Fruit fly (Drosophila melanogaster) whole organism, embryonic: ENCODE measurements around the gene CG31139.

Source experiments
- Ada2b ChIP-seq: fragments of 200-800 bp; sonication (Bioruptor generic); IDR thresholded peaks from 2 replicates; pipeline ENCODE4 v1.3.6; 2022; ENCODE audit warnings: missing biosample characterization, missing genetic modification characterization
- Awh ChIP-seq: fragments of 200-800 bp; sonication (Bioruptor generic); IDR thresholded peaks from 2 replicates; pipeline ENCODE4, ENCODE4 v1.3.6; 2022; ENCODE audit warnings: missing biosample characterization, missing genetic modification characterization
- C15 ChIP-seq: fragments of 200-800 bp; sonication (Bioruptor generic); IDR thresholded peaks from 3 replicates; pipeline ENCODE4 v1.3.6; 2022; ENCODE audit warnings: missing biosample characterization, missing genetic modification characterization
- CG10462 ChIP-seq: fragments of 200-800 bp; sonication (Bioruptor generic); optimal IDR thresholded peaks from 2 replicates; lab custom pipeline; 2016; ENCODE audit warnings: missing biosample characterization, missing genetic modification characterization
- CG11247 ChIP-seq: fragments of 200-800 bp; sonication (Bioruptor generic); IDR thresholded peaks from 2 replicates; pipeline ENCODE4 v1.3.6; 2022; ENCODE audit warnings: missing biosample characterization, missing genetic modification characterization
- CG11723 ChIP-seq: fragments of 200-800 bp; sonication (Bioruptor generic); optimal IDR thresholded peaks from 2 replicates; lab custom pipeline; 2017; ENCODE audit warnings: missing biosample characterization, mild to moderate bottlenecking, missing genetic modification characterization
- CG13123 ChIP-seq: fragments of 200-800 bp; sonication (Bioruptor generic); optimal IDR thresholded peaks from 2 replicates; lab custom pipeline; 2016; ENCODE audit warnings: missing biosample characterization, missing genetic modification characterization
- CG15269 ChIP-seq: fragments of 200-800 bp; sonication (Bioruptor generic); optimal IDR thresholded peaks from 2 replicates; lab custom pipeline; 2018; ENCODE audit warnings: missing biosample characterization, mild to moderate bottlenecking, missing genetic modification characterization, moderate library complexity
- CG1603 ChIP-seq: fragments of 200-800 bp; sonication (Bioruptor generic); optimal IDR thresholded peaks from 2 replicates; lab custom pipeline; 2019; ENCODE audit warnings: missing biosample characterization, mild to moderate bottlenecking, missing genetic modification characterization, moderate library complexity
- CG16815 ChIP-seq: fragments of 200-800 bp; sonication (Bioruptor generic); optimal IDR thresholded peaks from 3 replicates; lab custom pipeline; 2017; ENCODE audit warnings: missing biosample characterization, mild to moderate bottlenecking, missing genetic modification characterization
- CG17186 ChIP-seq: fragments of 200-800 bp; sonication (Bioruptor generic); optimal IDR thresholded peaks from 3 replicates; lab custom pipeline; 2017; ENCODE audit warnings: missing biosample characterization, missing genetic modification reagents, missing genetic modification characterization
- CG18476 ChIP-seq: fragments of 200-800 bp; sonication (Bioruptor generic); optimal IDR thresholded peaks from 2 replicates; lab custom pipeline; 2016; ENCODE audit warnings: missing biosample characterization, mild to moderate bottlenecking, missing genetic modification characterization
- CG30403 ChIP-seq: fragments of 200-800 bp; sonication (Bioruptor generic); optimal IDR thresholded peaks from 3 replicates; lab custom pipeline; 2016; ENCODE audit warnings: missing biosample characterization, missing genetic modification characterization
- CG4328 ChIP-seq: fragments of 200-800 bp; sonication (Bioruptor generic); optimal IDR thresholded peaks from 3 replicates; lab custom pipeline; 2017; ENCODE audit warnings: missing biosample characterization, missing genetic modification reagents, missing genetic modification characterization
- CG4617 ChIP-seq: fragments of 200-800 bp; sonication (Bioruptor generic); optimal IDR thresholded peaks from 3 replicates; lab custom pipeline; 2016; ENCODE audit warnings: missing biosample characterization, missing genetic modification characterization, borderline replicate concordance
- CG6175 ChIP-seq: fragments of 200-800 bp; sonication (Bioruptor generic); IDR thresholded peaks from 3 replicates; pipeline ENCODE4 v1.3.6; 2022; ENCODE audit warnings: missing biosample characterization, missing genetic modification characterization
- CG8359 ChIP-seq: fragments of 200-800 bp; sonication (Bioruptor generic); optimal IDR thresholded peaks from 2 replicates; lab custom pipeline; 2017; ENCODE audit warnings: missing biosample characterization, mild to moderate bottlenecking, missing genetic modification characterization, borderline replicate concordance
- CG8944 ChIP-seq: fragments of 200-800 bp; sonication (Bioruptor generic); optimal IDR thresholded peaks from 3 replicates; lab custom pipeline; 2016; ENCODE audit warnings: missing biosample characterization, missing genetic modification characterization
- CG9876 ChIP-seq: fragments of 200-800 bp; sonication (Bioruptor generic); optimal IDR thresholded peaks from 2 replicates; lab custom pipeline; 2016; ENCODE audit warnings: missing biosample characterization, missing genetic modification characterization
- Camta ChIP-seq: fragments of 200-800 bp; sonication (Bioruptor generic); optimal IDR thresholded peaks from 2 replicates; lab custom pipeline; 2016; ENCODE audit warnings: missing biosample characterization, missing genetic modification characterization
- Dbx ChIP-seq: fragments of 200-800 bp; sonication (Bioruptor generic); IDR thresholded peaks from 3 replicates; pipeline ENCODE4 v1.3.6; 2022; ENCODE audit warnings: missing biosample characterization, missing genetic modification characterization
- E2f2 ChIP-seq: fragments of 200-800 bp; sonication (Bioruptor generic); IDR thresholded peaks from 2 replicates; pipeline ENCODE4 v1.3.6; 2022; ENCODE audit warnings: missing biosample characterization, missing genetic modification characterization
- Fer3 ChIP-seq: fragments of 200-800 bp; sonication (Bioruptor generic); optimal IDR thresholded peaks from 2 replicates; lab custom pipeline; 2018; ENCODE audit warnings: missing biosample characterization, mild to moderate bottlenecking, missing genetic modification characterization, moderate library complexity
- H15 ChIP-seq: fragments of 200-800 bp; sonication (Bioruptor generic); IDR thresholded peaks from 3 replicates; pipeline ENCODE4 v1.3.6; 2022; ENCODE audit warnings: missing biosample characterization, missing genetic modification characterization
- HLH54F ChIP-seq: fragments of 200-800 bp; sonication (Bioruptor generic); optimal IDR thresholded peaks from 3 replicates; lab custom pipeline; 2016; ENCODE audit warnings: missing biosample characterization, missing genetic modification characterization
- Hey ChIP-seq: fragments of 200-800 bp; sonication (Bioruptor generic); optimal IDR thresholded peaks from 3 replicates; lab custom pipeline; 2018; ENCODE audit warnings: missing biosample characterization, mild to moderate bottlenecking, missing genetic modification characterization
- Lhr ChIP-seq: fragments of 200-800 bp; sonication (Bioruptor generic); optimal IDR thresholded peaks from 3 replicates; lab custom pipeline; 2017; ENCODE audit warnings: mild to moderate bottlenecking, missing biosample characterization, missing genetic modification reagents, missing genetic modification characterization
- Mad ChIP-seq: fragments of 200-800 bp; sonication (Bioruptor generic); optimal IDR thresholded peaks from 2 replicates; lab custom pipeline; 2016; ENCODE audit warnings: missing biosample characterization, missing genetic modification characterization
- NC2α ChIP-seq: fragments of 200-800 bp; sonication (Bioruptor generic); optimal IDR thresholded peaks from 2 replicates; lab custom pipeline; 2016; ENCODE audit warnings: missing biosample characterization, missing genetic modification characterization
- Neu2 ChIP-seq: fragments of 200-800 bp; sonication (Bioruptor generic); optimal IDR thresholded peaks from 3 replicates; lab custom pipeline; 2016; ENCODE audit warnings: missing biosample characterization, missing genetic modification characterization, borderline replicate concordance
- Oaz ChIP-seq: fragments of 200-800 bp; sonication (Bioruptor generic); IDR thresholded peaks from 2 replicates; pipeline ENCODE4 v1.3.6; 2022; ENCODE audit warnings: missing biosample characterization, missing genetic modification characterization
- btn ChIP-seq: fragments of 200-800 bp; sonication (Bioruptor generic); optimal IDR thresholded peaks from 2 replicates; lab custom pipeline; 2016; ENCODE audit warnings: missing biosample characterization, missing genetic modification characterization
- da ChIP-seq: fragments of 200-800 bp; sonication (Bioruptor generic); optimal IDR thresholded peaks from 2 replicates; lab custom pipeline; 2016; ENCODE audit warnings: missing biosample characterization, missing genetic modification characterization
- gce ChIP-seq: fragments of 200-800 bp; sonication (Bioruptor generic); IDR thresholded peaks from 3 replicates; pipeline ENCODE4 v1.3.6; 2022; ENCODE audit warnings: missing biosample characterization, missing genetic modification characterization
- gfzf ChIP-seq: fragments of 200-800 bp; sonication (Bioruptor generic); optimal IDR thresholded peaks from 2 replicates; lab custom pipeline; 2016; ENCODE audit warnings: missing biosample characterization, mild to moderate bottlenecking, missing genetic modification characterization, moderate library complexity
- grau ChIP-seq: fragments of 200-800 bp; optimal IDR thresholded peaks from 3 replicates; lab custom pipeline; 2019; ENCODE audit warnings: missing biosample characterization, mild to moderate bottlenecking, missing genetic modification characterization, moderate library complexity
- her ChIP-seq: fragments of 200-800 bp; sonication (Bioruptor generic); optimal IDR thresholded peaks from 2 replicates; lab custom pipeline; 2016; ENCODE audit warnings: missing biosample characterization, missing genetic modification characterization
- jumu ChIP-seq: fragments of 200-800 bp; sonication (Bioruptor generic); optimal IDR thresholded peaks from 3 replicates; lab custom pipeline; 2016; ENCODE audit warnings: missing biosample characterization, missing genetic modification characterization
- kay ChIP-seq: fragments of 200-800 bp; sonication (Bioruptor generic); optimal IDR thresholded peaks from 2 replicates; lab custom pipeline; 2016; ENCODE audit warnings: missing biosample characterization, missing genetic modification characterization
- knrl ChIP-seq: fragments of 200-800 bp; sonication (Bioruptor generic); IDR thresholded peaks from 3 replicates; pipeline ENCODE4 v1.3.6; 2022; ENCODE audit warnings: missing biosample characterization, missing genetic modification characterization; ENCODE audit not compliant: partially characterized antibody
- mam ChIP-seq: fragments of 200-800 bp; sonication (Bioruptor generic); optimal IDR thresholded peaks from 3 replicates; lab custom pipeline; 2016; ENCODE audit warnings: missing biosample characterization, missing genetic modification characterization
- nom ChIP-seq: fragments of 200-800 bp; sonication (Bioruptor generic); optimal IDR thresholded peaks from 2 replicates; lab custom pipeline; 2017; ENCODE audit warnings: missing biosample characterization, missing genetic modification characterization, mild to moderate bottlenecking, moderate library complexity, missing genetic modification reagents
- prd ChIP-seq, 3 experiments: fragments of >200 bp in 2 of 3; fragments of 200-800 bp in 1 of 3; sonication (Bioruptor generic) in 1 of 3; optimal IDR thresholded peaks in 2 of 3; IDR thresholded peaks in 1 of 3; 2 replicates in 2 of 3; 3 replicates in 1 of 3; pipeline versions ENCODE4 v1.3.6 to Lab custom; 2017 to 2022; ENCODE audit warnings: missing biosample characterization in 1 of 3, missing genetic modification characterization in 1 of 3
- sob ChIP-seq: fragments of 200-800 bp; sonication (Bioruptor generic); IDR thresholded peaks from 2 replicates; pipeline ENCODE4 v1.3.6; 2022; ENCODE audit warnings: missing biosample characterization, missing genetic modification characterization
- ssp ChIP-seq: fragments of 200-800 bp; sonication (Bioruptor generic); IDR thresholded peaks from 2 replicates; pipeline ENCODE4 v1.3.6; 2022; ENCODE audit warnings: missing biosample characterization, missing genetic modification characterization
- sug ChIP-seq: fragments of 200-800 bp; optimal IDR thresholded peaks from 2 replicates; lab custom pipeline; 2019; ENCODE audit warnings: missing biosample characterization, mild to moderate bottlenecking, missing genetic modification characterization, moderate library complexity
- tup ChIP-seq: fragments of 200-800 bp; sonication (Bioruptor generic); optimal IDR thresholded peaks from 2 replicates; lab custom pipeline; 2016; ENCODE audit warnings: missing biosample characterization, mild to moderate bottlenecking, missing genetic modification characterization, moderate library complexity
- tx ChIP-seq: fragments of 200-800 bp; sonication (Bioruptor generic); optimal IDR thresholded peaks from 2 replicates; lab custom pipeline; 2016; ENCODE audit warnings: missing biosample characterization, missing genetic modification characterization
- z ChIP-seq: fragments of 200-800 bp; sonication (Bioruptor generic); IDR thresholded peaks from 3 replicates; pipeline ENCODE4 v1.3.6; 2022; ENCODE audit warnings: missing biosample characterization, missing genetic modification characterization

CG31139 gene

dm6 chr3R:22724149-22724973, 24.5 kb downstream of the CG31139 start, which contains the start of gene Irp-1A (continued):
- TF ChIP-seq tup (GFP tag; lab: Kevin White, UChicago): no peak
- no peak for TF ChIP-seq C15 (GFP tag; lab: Robert Waterston, UW)
- TF ChIP-seq kay (GFP tag; lab: Kevin White, UChicago): peak; percentile 64
- no peak for TF ChIP-seq da (GFP tag; lab: Kevin White, UChicago)
- peak; percentile 79 for TF ChIP-seq CG30403 (GFP tag; lab: Kevin White, UChicago)
- no peak for TF ChIP-seq CG8359 (GFP tag; lab: Kevin White, UChicago)
- peak; percentile 71 for TF ChIP-seq Ada2b (GFP tag; lab: Robert Waterston, UW)
- TF ChIP-seq tx: no peak
- peak; percentile 65; the same call in 1 of the 3 replicates for TF ChIP-seq gce (GFP tag; lab: Robert Waterston, UW)
- peak; percentile 16 for TF ChIP-seq gfzf (GFP tag; lab: Kevin White, UChicago)
- no peak for TF ChIP-seq jumu
- TF ChIP-seq HLH54F: peak; percentile 22
- TF ChIP-seq CG9876 (GFP tag; lab: Kevin White, UChicago): no peak
- TF ChIP-seq Oaz (GFP tag; lab: Robert Waterston, UW): peak; percentile 57
- TF ChIP-seq CG15269 (tag; lab: Kevin White, UChicago): peak; percentile 86
- peak; percentile 42 for TF ChIP-seq ssp (GFP tag; lab: Robert Waterston, UW)
- peak; percentile 31 for TF ChIP-seq CG10462 (GFP tag; lab: Kevin White, UChicago)
- peak; percentile 76 for TF ChIP-seq CG4617 (GFP tag; lab: Kevin White, UChicago)
- TF ChIP-seq Camta (GFP tag; lab: Kevin White, UChicago): peak; percentile 22
- peak; percentile 51 for TF ChIP-seq CG4328
- no peak for TF ChIP-seq CG11723 (GFP tag; lab: Kevin White, UChicago)
- TF ChIP-seq btn (GFP tag; lab: Kevin White, UChicago): no peak
- TF ChIP-seq NC2α (GFP tag; lab: Kevin White, UChicago): no peak
- no peak for TF ChIP-seq z (GFP tag; lab: Robert Waterston, UW)
- TF ChIP-seq prd (optimal IDR thresholded peaks at IDR 0.05; lab: Kevin White, UChicago): no peak
- TF ChIP-seq prd (GFP tag; IDR thresholded peaks at IDR 0.05; lab: Robert Waterston, UW): peak; percentile 71
- TF ChIP-seq Lhr (GFP tag; lab: Kevin White, UChicago): peak; percentile 47
- no peak for TF ChIP-seq CG8944
- TF ChIP-seq H15 (GFP tag; lab: Robert Waterston, UW): peak; percentile 45; the same call in 1 of the 3 replicates
- no peak for TF ChIP-seq Hey
- TF ChIP-seq CG13123 (GFP tag; lab: Kevin White, UChicago): peak; percentile 41
- TF ChIP-seq sob (GFP tag; lab: Robert Waterston, UW): peak; percentile 87
- peak; percentile 73 for TF ChIP-seq CG11247 (GFP tag; lab: Robert Waterston, UW)
- peak; percentile 58 for TF ChIP-seq mam
- peak; percentile 34 for TF ChIP-seq her (GFP tag; lab: Kevin White, UChicago)
- TF ChIP-seq sug (tag; lab: Kevin White, UChicago): peak; percentile 100
- peak; percentile 35 for TF ChIP-seq nom (GFP tag; lab: Kevin White, UChicago)
- peak; percentile 71 for TF ChIP-seq Awh
- TF ChIP-seq knrl (GFP tag; lab: Robert Waterston, UW): peak; percentile 82
- TF ChIP-seq CG17186: no peak
- no peak for TF ChIP-seq Neu2 (GFP tag; lab: Kevin White, UChicago)
- TF ChIP-seq grau (tag; lab: Kevin White, UChicago): peak; percentile 85
- TF ChIP-seq Dbx (GFP tag; lab: Robert Waterston, UW): peak; percentile 76; the same call in 2 of the 3 replicates
- TF ChIP-seq E2f2 (GFP tag; lab: Robert Waterston, UW): peak; percentile 60
- peak; percentile 79 for TF ChIP-seq Fer3 (tag; lab: Kevin White, UChicago)
- TF ChIP-seq CG16815: peak; percentile 12
- TF ChIP-seq CG18476: peak; percentile 18
- peak; percentile 61 for TF ChIP-seq CG1603
- no peak for TF ChIP-seq Mad (GFP tag; lab: Kevin White, UChicago)
- no peak for TF ChIP-seq CG6175
